Worm (Caenorhabditis elegans): ENCODE results near the gene ruvb-2.

ruvb-2 gene

DNA sequence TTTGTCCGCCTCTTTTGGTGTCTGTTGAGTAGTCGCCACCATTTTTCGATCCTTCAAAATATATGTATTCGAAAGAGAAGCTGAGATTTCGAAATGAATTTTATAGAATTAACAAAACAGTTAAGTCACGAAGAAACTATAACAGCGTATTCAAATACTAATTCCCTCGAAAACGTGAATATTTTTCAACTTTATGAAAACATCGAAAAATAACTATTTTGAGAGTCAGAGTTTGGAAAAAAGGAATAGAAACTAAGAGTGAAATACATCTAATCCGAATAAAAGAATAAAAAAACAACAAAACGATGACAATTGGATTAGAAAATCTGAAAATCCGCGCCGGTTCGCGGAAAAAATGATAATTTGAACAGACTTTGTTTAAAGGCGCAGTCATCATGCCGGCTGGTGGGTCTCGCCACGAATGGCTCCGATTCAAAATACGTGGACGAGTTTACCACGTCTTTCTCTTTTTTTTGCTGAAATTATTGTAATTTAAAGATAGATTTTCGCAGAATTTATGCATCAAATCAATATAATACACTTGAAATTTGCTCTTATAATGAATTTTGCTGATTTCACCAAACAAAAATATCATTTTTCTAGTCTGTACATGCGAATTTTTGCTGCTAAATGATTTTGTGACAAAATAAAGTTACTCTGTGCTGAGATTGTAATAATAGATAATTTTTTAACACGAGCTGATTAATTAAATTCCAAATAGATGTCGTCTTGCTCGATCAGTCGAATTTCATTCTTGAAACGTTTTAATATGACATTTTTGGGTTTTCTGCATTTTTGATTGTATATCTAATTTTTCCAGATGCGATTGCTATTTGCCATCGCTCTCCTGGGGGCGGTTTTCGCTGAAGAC, 9.1 kb downstream of the ruvb-2 start, which contains the start of the genes rpn-1 and ribo-1:
rpn-1 (minus strand) TSS at position 51 of the 871 bp plus-strand sequence.
ribo-1 (plus strand) TSS at position 821 of the 871 bp plus-strand sequence.
- no peak for TF ChIP-seq ztf-23 (GFP tag; IDR thresholded peaks at IDR 0.05)
- no peak for TF ChIP-seq flt-1 (GFP tag; IDR thresholded peaks at IDR 0.05)
- no peak for TF ChIP-seq med-1 (GFP tag; optimal IDR thresholded peaks at IDR 0.05; ENCODE audit: insufficient read depth)
- TF ChIP-seq cog-1 (tag; optimal IDR thresholded peaks at IDR 0.05), result no peak
- TF ChIP-seq ref-1 (GFP tag; conservative IDR thresholded peaks at IDR 0.05), result no peak
- TF ChIP-seq klf-2 (GFP tag; conservative IDR thresholded peaks at IDR 0.05), result no peak
- TF ChIP-seq ztf-29 (GFP tag; IDR thresholded peaks at IDR 0.05), result no peak

DNA sequence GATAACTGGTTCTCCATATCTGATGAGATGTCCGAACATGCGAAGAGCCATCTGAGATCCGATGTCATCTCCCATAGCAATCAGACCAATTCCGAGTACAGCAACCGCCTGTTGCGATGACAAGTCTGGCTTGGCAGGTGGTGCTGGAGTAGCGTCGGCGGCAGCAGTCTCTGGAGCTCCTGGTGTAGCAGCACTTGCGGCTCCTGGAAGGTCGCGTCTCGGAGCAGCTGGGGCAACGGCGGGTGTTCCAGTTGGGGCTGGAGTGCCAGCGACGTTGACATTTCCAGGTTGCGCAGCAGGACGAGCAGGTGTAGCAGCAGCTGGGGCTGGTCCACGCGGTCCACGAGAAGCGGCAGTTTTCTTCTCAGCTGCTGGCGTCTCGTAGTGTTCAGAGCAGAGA, 11.7 kb downstream of the ruvb-2 start:
- TF ChIP-seq tab-1 (GFP tag; IDR thresholded peaks at IDR 0.05) (no peak), med-1 (GFP tag; optimal IDR thresholded peaks at IDR 0.05; ENCODE audit: insufficient read depth) (no peak), ztf-29 (GFP tag; IDR thresholded peaks at IDR 0.05) (no peak), ref-1 (GFP tag; conservative IDR thresholded peaks at IDR 0.05) (no peak), ztf-23 (GFP tag; IDR thresholded peaks at IDR 0.05) (no peak)

DNA sequence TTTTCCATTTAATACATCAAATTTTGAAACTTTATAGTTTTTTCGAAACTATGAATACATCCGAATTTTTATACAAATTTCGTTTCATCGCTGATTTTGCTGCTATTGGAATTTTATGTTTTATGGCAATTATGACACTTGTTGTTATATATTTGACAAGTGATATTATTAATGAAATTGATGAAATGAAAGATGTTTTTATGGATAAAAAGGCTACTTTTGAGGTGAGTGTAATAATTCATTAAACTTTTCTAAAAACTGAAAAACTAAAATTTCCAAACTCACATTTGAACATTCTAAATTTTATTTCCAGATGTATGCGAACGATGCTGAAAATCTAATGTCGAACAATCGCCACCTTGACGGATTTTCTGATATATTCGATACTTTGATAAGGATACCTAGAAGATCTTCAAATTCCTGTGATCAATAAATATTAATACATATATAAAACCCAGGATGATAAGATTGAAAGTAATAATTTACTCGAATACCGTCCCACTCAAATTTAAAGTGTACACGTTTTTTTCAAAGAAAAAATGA, 13.2 kb downstream of the ruvb-2 start, which contains the start of the genes T22D1.17 and T22D1.8:
T22D1.17 (plus strand) TSS at position 51 of the 543 bp plus-strand sequence.
T22D1.8 (minus strand) TSS at position 402 of the 543 bp plus-strand sequence.
- TF ChIP-seq ref-1 (GFP tag; conservative IDR thresholded peaks at IDR 0.05) (no peak), ztf-23 (GFP tag; IDR thresholded peaks at IDR 0.05) (no peak), ztf-29 (GFP tag; IDR thresholded peaks at IDR 0.05) (no peak), cog-1 (tag; optimal IDR thresholded peaks at IDR 0.05) (no peak)

DNA sequence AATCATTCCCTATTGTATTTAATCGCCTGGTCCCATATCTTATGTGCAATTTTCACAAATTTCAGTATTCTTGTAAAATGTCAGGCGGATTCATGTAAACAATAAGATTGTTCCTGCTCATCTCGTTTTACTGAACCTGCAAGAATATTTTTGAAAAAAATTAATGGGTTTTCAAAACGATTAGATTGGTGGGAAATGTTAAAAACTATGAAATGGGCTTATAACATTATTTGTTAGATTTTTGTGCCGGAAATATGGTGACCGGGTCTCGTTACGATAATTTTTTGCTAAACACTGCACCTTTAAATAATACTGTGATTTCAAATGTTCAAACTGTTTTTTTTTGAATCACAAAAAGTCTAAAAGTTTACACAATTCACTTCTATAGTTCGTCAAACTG, 13.8 kb downstream of the ruvb-2 start:
- no peak for TF ChIP-seq klf-2 (GFP tag; conservative IDR thresholded peaks at IDR 0.05)
- TF ChIP-seq flt-1 (GFP tag; IDR thresholded peaks at IDR 0.05), result no peak
- TF ChIP-seq tab-1 (GFP tag; IDR thresholded peaks at IDR 0.05), result no peak
- no peak for TF ChIP-seq med-1 (GFP tag; optimal IDR thresholded peaks at IDR 0.05; ENCODE audit: insufficient read depth)
- no peak for TF ChIP-seq cog-1 (tag; optimal IDR thresholded peaks at IDR 0.05)
- no peak for TF ChIP-seq T22C8.4 (GFP tag; IDR thresholded peaks at IDR 0.05)
- TF ChIP-seq ztf-23 (GFP tag; IDR thresholded peaks at IDR 0.05), result no peak
- no peak for TF ChIP-seq ztf-29 (GFP tag; IDR thresholded peaks at IDR 0.05)

DNA sequence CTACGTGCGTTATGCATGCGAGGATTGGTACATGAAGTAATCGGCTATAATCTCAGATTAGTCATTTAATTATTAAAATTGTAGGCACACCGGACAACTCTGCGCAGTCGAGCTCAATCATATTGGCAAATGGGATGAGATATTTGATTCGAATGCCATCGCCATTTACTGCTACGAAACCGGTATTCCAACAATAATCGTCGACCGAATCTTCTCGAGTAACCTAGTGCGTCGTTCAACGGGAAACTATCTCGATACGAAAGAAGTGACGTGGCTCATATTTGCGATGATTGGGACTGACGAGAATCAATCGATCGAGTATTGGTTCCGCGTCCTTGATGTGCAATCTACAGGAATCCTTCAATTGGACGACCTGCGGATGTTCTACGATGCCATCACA, 14.6 kb downstream of the ruvb-2 start:
- TF ChIP-seq ref-1 (GFP tag; conservative IDR thresholded peaks at IDR 0.05), result no peak
- TF ChIP-seq T22C8.4 (GFP tag; IDR thresholded peaks at IDR 0.05), result no peak
- no peak for TF ChIP-seq klf-2 (GFP tag; conservative IDR thresholded peaks at IDR 0.05)
- TF ChIP-seq tab-1 (GFP tag; IDR thresholded peaks at IDR 0.05), result no peak

DNA sequence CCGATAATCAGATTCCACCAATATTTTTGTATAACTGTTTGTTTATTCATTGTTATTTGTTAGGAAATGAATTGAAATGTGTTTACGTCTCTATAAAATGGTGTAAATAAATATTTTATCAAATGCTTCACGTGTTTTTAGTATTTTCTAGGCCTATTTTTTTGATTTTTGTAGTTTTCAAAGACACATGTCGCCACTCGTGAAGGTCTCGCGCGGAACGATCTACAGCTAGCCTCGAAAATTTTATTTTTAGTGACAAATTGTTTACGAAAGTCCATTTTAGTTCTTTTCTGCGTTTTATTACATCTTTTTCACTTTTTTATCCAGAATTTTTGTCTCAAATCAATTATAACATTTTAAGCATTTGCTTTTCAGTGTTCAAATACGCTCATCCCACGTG, 15.6 kb downstream of the ruvb-2 start, which contains the start of gene T22D1.5:
T22D1.5 (plus strand) TSS at position 376 of the 400 bp plus-strand sequence.
- TF ChIP-seq flt-1 (GFP tag; IDR thresholded peaks at IDR 0.05), result no peak
- TF ChIP-seq ref-1 (GFP tag; conservative IDR thresholded peaks at IDR 0.05), result no peak
- no peak for TF ChIP-seq ztf-23 (GFP tag; IDR thresholded peaks at IDR 0.05)
- TF ChIP-seq cog-1 (tag; optimal IDR thresholded peaks at IDR 0.05), result no peak
- TF ChIP-seq T22C8.4 (GFP tag; IDR thresholded peaks at IDR 0.05), result no peak
- TF ChIP-seq ztf-29 (GFP tag; IDR thresholded peaks at IDR 0.05), result no peak
- TF ChIP-seq tab-1 (GFP tag; IDR thresholded peaks at IDR 0.05), result no peak
- no peak for TF ChIP-seq med-1 (GFP tag; optimal IDR thresholded peaks at IDR 0.05; ENCODE audit: insufficient read depth)
- no peak for TF ChIP-seq klf-2 (GFP tag; conservative IDR thresholded peaks at IDR 0.05)

DNA sequence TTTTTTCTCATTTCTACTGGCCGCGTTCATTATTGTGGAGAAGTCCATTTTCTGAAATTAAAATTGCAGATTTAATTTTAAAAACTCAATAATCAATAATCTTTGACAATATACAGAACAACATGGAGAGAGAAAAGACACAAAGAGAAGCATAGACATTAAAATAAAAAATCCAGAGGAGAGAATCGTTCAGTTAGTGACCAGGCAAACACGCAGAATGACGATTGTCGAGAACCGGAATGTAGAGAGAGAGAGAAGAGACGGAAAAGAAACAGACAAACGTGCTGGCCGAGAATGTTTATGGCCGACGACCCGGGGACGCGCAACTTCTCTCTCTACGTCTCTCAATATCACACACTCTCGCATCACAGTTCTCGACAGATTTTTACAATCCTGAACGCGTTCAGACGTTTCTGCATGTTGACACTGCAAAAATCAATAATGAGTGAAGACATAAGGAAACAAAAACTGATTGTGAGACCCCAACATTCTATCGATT, 31.6 kb downstream of the ruvb-2 start, which contains the start of the genes T05A12.3 and T05A12.4:
T05A12.3 (minus strand) TSS at position 51 of the 499 bp plus-strand sequence.
T05A12.4 (plus strand) TSS at position 348 of the 499 bp plus-strand sequence.
- TF ChIP-seq ref-1 (GFP tag; conservative IDR thresholded peaks at IDR 0.05) (no peak), med-1 (GFP tag; optimal IDR thresholded peaks at IDR 0.05; ENCODE audit: insufficient read depth) (no peak), tab-1 (GFP tag; IDR thresholded peaks at IDR 0.05) (no peak), ztf-29 (GFP tag; IDR thresholded peaks at IDR 0.05) (no peak)

DNA sequence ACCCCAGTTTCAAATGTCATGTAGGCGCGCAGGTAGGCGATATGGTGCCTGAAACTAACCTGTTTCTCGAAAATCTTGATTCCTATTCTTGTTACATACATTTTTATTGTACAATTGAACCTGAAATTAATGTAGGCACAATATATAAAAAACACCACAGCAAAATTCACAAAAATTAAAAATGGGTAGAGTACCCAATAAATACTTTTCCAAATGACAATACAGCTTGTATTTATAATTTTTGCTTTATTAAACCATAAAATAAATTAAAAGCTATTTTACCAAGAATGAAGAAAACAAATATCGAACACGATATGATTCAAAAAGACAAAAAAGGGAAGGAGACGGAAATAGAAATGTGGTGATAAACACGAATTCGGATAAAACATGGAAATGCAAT, 35.9 kb downstream of the ruvb-2 start, which contains the start of gene tre-2:
tre-2 (minus strand) TSS at position 101 of the 400 bp plus-strand sequence.
- TF ChIP-seq flt-1 (GFP tag; IDR thresholded peaks at IDR 0.05) (no peak), ref-1 (GFP tag; conservative IDR thresholded peaks at IDR 0.05) (no peak), ztf-29 (GFP tag; IDR thresholded peaks at IDR 0.05) (no peak), klf-2 (GFP tag; conservative IDR thresholded peaks at IDR 0.05) (no peak), T22C8.4 (GFP tag; IDR thresholded peaks at IDR 0.05) (no peak), tab-1 (GFP tag; IDR thresholded peaks at IDR 0.05) (no peak), med-1 (GFP tag; optimal IDR thresholded peaks at IDR 0.05; ENCODE audit: insufficient read depth) (no peak), ztf-23 (GFP tag; IDR thresholded peaks at IDR 0.05) (no peak), cog-1 (tag; optimal IDR thresholded peaks at IDR 0.05) (no peak)

DNA sequence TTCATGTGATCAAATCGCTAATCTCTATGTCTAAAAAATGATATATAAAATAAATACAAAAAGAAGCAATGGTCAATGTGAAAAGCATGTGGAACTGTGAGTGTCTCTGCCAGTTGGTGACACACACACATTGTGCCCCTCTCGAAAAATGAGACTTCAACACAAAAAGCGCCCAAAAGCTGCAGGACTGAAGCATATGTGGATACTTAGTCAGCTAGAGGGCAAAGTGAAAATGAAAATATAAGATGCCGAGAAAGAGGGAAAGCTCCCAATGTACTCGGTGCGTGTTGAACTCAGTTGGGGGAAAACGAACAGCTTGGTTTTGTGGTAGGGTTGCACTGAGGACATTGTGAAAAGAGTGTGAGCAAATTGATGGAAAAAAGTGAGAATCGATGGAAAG, 38.0 kb downstream of the ruvb-2 start:
- TF ChIP-seq med-1 (GFP tag; optimal IDR thresholded peaks at IDR 0.05; ENCODE audit: insufficient read depth), result no peak

DNA sequence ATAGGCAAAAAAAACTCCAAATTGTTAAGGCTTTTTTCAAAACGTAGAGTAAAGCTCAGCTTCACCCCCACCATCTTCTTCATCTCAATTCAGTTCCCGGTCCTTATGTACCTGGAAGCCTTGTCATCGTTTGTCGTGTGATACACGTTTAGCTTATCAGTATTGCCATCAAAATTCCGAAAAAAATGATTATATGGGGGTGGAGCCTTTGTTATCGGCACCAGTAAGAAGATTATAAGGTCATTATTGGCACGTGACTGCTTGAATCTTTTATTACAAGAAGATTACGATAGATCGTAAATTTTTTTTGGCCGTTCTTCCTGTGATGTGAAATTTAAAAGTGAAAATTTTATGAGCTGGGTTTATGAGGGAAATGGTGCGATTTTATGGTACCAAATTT, 38.8 kb downstream of the ruvb-2 start:
- no peak for TF ChIP-seq ref-1 (GFP tag; conservative IDR thresholded peaks at IDR 0.05)
- TF ChIP-seq tab-1 (GFP tag; IDR thresholded peaks at IDR 0.05), result no peak
- no peak for TF ChIP-seq flt-1 (GFP tag; IDR thresholded peaks at IDR 0.05)
- no peak for TF ChIP-seq med-1 (GFP tag; optimal IDR thresholded peaks at IDR 0.05; ENCODE audit: insufficient read depth)
- no peak for TF ChIP-seq klf-2 (GFP tag; conservative IDR thresholded peaks at IDR 0.05)
- no peak for TF ChIP-seq ztf-29 (GFP tag; IDR thresholded peaks at IDR 0.05)
- TF ChIP-seq ztf-23 (GFP tag; IDR thresholded peaks at IDR 0.05), result no peak
- TF ChIP-seq T22C8.4 (GFP tag; IDR thresholded peaks at IDR 0.05), result no peak
- TF ChIP-seq cog-1 (tag; optimal IDR thresholded peaks at IDR 0.05), result no peak

Data from whole organism, midembryonic.